Fruit fly (Drosophila melanogaster) whole organism, embryonic: Measurements from ENCODE around the gene corto.
A peak's percentile ranks its signal among the peaks of the same experiment; 100 is the strongest.

ENCODE experiments used
- Abd-B ChIP-seq: fragments of 200-800 bp; sonication (Bioruptor generic); optimal IDR thresholded peaks from 2 replicates; lab custom pipeline; 2018; ENCODE audit warnings: missing biosample characterization, mild to moderate bottlenecking, missing genetic modification characterization, moderate library complexity
- Atf3 ChIP-seq: fragments of 200-800 bp; sonication (Bioruptor generic); optimal IDR thresholded peaks from 3 replicates; lab custom pipeline; 2016; ENCODE audit warnings: missing biosample characterization, missing genetic modification characterization
- B-H2 ChIP-seq: fragments of 200-800 bp; sonication (Bioruptor generic); optimal IDR thresholded peaks from 2 replicates; lab custom pipeline; 2018; ENCODE audit warnings: missing biosample characterization, mild to moderate bottlenecking, missing genetic modification characterization
- BtbVII ChIP-seq: fragments of 200-800 bp; sonication (Bioruptor generic); optimal IDR thresholded peaks from 3 replicates; lab custom pipeline; 2017; ENCODE audit warnings: missing biosample characterization, mild to moderate bottlenecking, missing genetic modification characterization
- C15 ChIP-seq: fragments of 200-800 bp; sonication (Bioruptor generic); IDR thresholded peaks from 3 replicates; pipeline ENCODE4 v1.3.6; 2022; ENCODE audit warnings: missing biosample characterization, missing genetic modification characterization
- CG10462 ChIP-seq: fragments of 200-800 bp; sonication (Bioruptor generic); optimal IDR thresholded peaks from 2 replicates; lab custom pipeline; 2016; ENCODE audit warnings: missing biosample characterization, missing genetic modification characterization
- CG11398 ChIP-seq: fragments of 200-800 bp; sonication (Bioruptor generic); optimal IDR thresholded peaks from 2 replicates; lab custom pipeline; 2016; ENCODE audit warnings: missing biosample characterization, missing genetic modification characterization
- CG14860 ChIP-seq: fragments of 200-800 bp; sonication (Bioruptor generic); IDR thresholded peaks from 3 replicates; pipeline ENCODE4 v1.3.6; 2022; ENCODE audit warnings: missing biosample characterization, missing genetic modification characterization; ENCODE audit not compliant: partially characterized antibody
- CG1529 ChIP-seq: fragments of 200-800 bp; sonication (Bioruptor generic); optimal IDR thresholded peaks from 3 replicates; lab custom pipeline; 2018; ENCODE audit warnings: missing biosample characterization, missing genetic modification characterization
- CG1603 ChIP-seq: fragments of 200-800 bp; sonication (Bioruptor generic); optimal IDR thresholded peaks from 2 replicates; lab custom pipeline; 2019; ENCODE audit warnings: missing biosample characterization, mild to moderate bottlenecking, missing genetic modification characterization, moderate library complexity
- CG17359 ChIP-seq: fragments of 200-800 bp; sonication (Bioruptor generic); optimal IDR thresholded peaks from 3 replicates; lab custom pipeline; 2018; ENCODE audit warnings: missing biosample characterization, mild to moderate bottlenecking, missing genetic modification characterization, moderate library complexity
- CG17612 ChIP-seq: fragments of 200-800 bp; sonication (Bioruptor generic); IDR thresholded peaks from 2 replicates; pipeline ENCODE4 v1.3.6; 2022; ENCODE audit warnings: missing biosample characterization, missing genetic modification characterization
- CG18764 ChIP-seq: fragments of 200-800 bp; sonication (Bioruptor generic); optimal IDR thresholded peaks from 3 replicates; lab custom pipeline; 2016; ENCODE audit warnings: missing biosample characterization, missing genetic modification characterization
- CG2116 ChIP-seq: fragments of 200-800 bp; sonication (Bioruptor generic); optimal IDR thresholded peaks from 3 replicates; lab custom pipeline; 2018; ENCODE audit warnings: missing biosample characterization, mild to moderate bottlenecking, missing genetic modification characterization
- CG30431 ChIP-seq: fragments of 200-800 bp; sonication (Bioruptor generic); optimal IDR thresholded peaks from 2 replicates; lab custom pipeline; 2017; ENCODE audit warnings: missing biosample characterization, missing genetic modification characterization
- CG32767 ChIP-seq: fragments of 200-800 bp; sonication (Bioruptor generic); IDR thresholded peaks from 2 replicates; pipeline ENCODE4 v1.3.6; 2022; ENCODE audit warnings: missing biosample characterization, missing genetic modification characterization
- CG6254 ChIP-seq: fragments of 200-800 bp; sonication (Bioruptor generic); optimal IDR thresholded peaks from 3 replicates; lab custom pipeline; 2017; ENCODE audit warnings: mild to moderate bottlenecking, missing biosample characterization, missing genetic modification reagents, missing genetic modification characterization
- CG6765 ChIP-seq: fragments of 200-800 bp; sonication (Bioruptor generic); optimal IDR thresholded peaks from 3 replicates; lab custom pipeline; 2017; ENCODE audit warnings: missing biosample characterization, mild to moderate bottlenecking, missing genetic modification characterization
- CG6791 ChIP-seq: fragments of 200-800 bp; sonication (Bioruptor generic); IDR thresholded peaks from 3 replicates; pipeline ENCODE4 v1.3.6; 2022; ENCODE audit warnings: missing biosample characterization, missing genetic modification characterization; ENCODE audit not compliant: partially characterized antibody
- CG7271 ChIP-seq: fragments of 200-800 bp; sonication (Bioruptor generic); optimal IDR thresholded peaks from 2 replicates; lab custom pipeline; 2018; ENCODE audit warnings: missing biosample characterization, mild to moderate bottlenecking, missing genetic modification characterization, moderate library complexity
- CG8281 ChIP-seq: fragments of 200-800 bp; sonication (Bioruptor generic); optimal IDR thresholded peaks from 2 replicates; lab custom pipeline; 2018; ENCODE audit warnings: missing biosample characterization, mild to moderate bottlenecking, missing genetic modification characterization, moderate library complexity
- CG9437 ChIP-seq: fragments of 200-800 bp; sonication (Bioruptor generic); optimal IDR thresholded peaks from 2 replicates; lab custom pipeline; 2018; ENCODE audit warnings: missing biosample characterization, mild to moderate bottlenecking, missing genetic modification characterization
- D19A ChIP-seq: fragments of 200-800 bp; optimal IDR thresholded peaks from 3 replicates; lab custom pipeline; 2019; ENCODE audit warnings: missing biosample characterization, mild to moderate bottlenecking, missing genetic modification characterization, moderate library complexity
- D19B ChIP-seq: fragments of 200-800 bp; sonication (Bioruptor generic); optimal IDR thresholded peaks from 2 replicates; lab custom pipeline; 2017; ENCODE audit warnings: missing biosample characterization, mild to moderate bottlenecking, missing genetic modification characterization
- Dad ChIP-seq: fragments of 200-800 bp; sonication (Bioruptor generic); optimal IDR thresholded peaks from 3 replicates; lab custom pipeline; 2016; ENCODE audit warnings: missing biosample characterization, missing genetic modification characterization
- Dp ChIP-seq: fragments of 200-800 bp; sonication (Bioruptor generic); optimal IDR thresholded peaks from 2 replicates; lab custom pipeline; 2018; ENCODE audit warnings: missing biosample characterization, mild to moderate bottlenecking, missing genetic modification characterization, moderate library complexity
- Ets65A ChIP-seq: fragments of 200-800 bp; sonication (Bioruptor generic); peaks from one replicate; lab custom pipeline; 2016; ENCODE audit warnings: missing biosample characterization, missing genetic modification characterization
- MBD-R2 ChIP-seq: fragments of 200-800 bp; sonication (Bioruptor generic); IDR thresholded peaks from 2 replicates; pipeline ENCODE4 v1.3.6; 2022; ENCODE audit warnings: missing biosample characterization, missing genetic modification characterization
- Med ChIP-seq: fragments of 200-800 bp; sonication (Bioruptor generic); peaks from one replicate; lab custom pipeline; 2016; ENCODE audit warnings: missing biosample characterization, missing genetic modification characterization, mild to moderate bottlenecking, inconsistent platforms, moderate library complexity
- Mes4 ChIP-seq: fragments of 200-800 bp; sonication (Bioruptor generic); optimal IDR thresholded peaks from 2 replicates; lab custom pipeline; 2016; ENCODE audit warnings: missing biosample characterization, missing genetic modification characterization
- NK7.1 ChIP-seq: fragments of 200-800 bp; sonication (Bioruptor generic); optimal IDR thresholded peaks from 3 replicates; lab custom pipeline; 2016; ENCODE audit warnings: missing biosample characterization, missing genetic modification characterization
- Optix ChIP-seq: fragments of 200-800 bp; sonication (Bioruptor generic); IDR thresholded peaks from 3 replicates; pipeline ENCODE4 v1.3.6; 2022; ENCODE audit warnings: missing biosample characterization, missing genetic modification characterization
- Rfx ChIP-seq: fragments of 200-800 bp; sonication (Bioruptor generic); IDR thresholded peaks from 2 replicates; pipeline ENCODE4 v1.3.6; 2022; ENCODE audit warnings: missing biosample characterization, missing genetic modification characterization
- Spps ChIP-seq: fragments of 200-800 bp; sonication (Bioruptor generic); optimal IDR thresholded peaks from 2 replicates; lab custom pipeline; 2018; ENCODE audit warnings: missing biosample characterization, mild to moderate bottlenecking, missing genetic modification characterization
- Usf ChIP-seq: fragments of 200-800 bp; sonication (Bioruptor generic); optimal IDR thresholded peaks from 2 replicates; lab custom pipeline; 2017; ENCODE audit warnings: missing genotype, missing biosample characterization, missing genetic modification characterization
- Xrp1 ChIP-seq: fragments of 200-800 bp; sonication (Bioruptor generic); IDR thresholded peaks from 2 replicates; pipeline ENCODE4 v1.3.6; 2022; ENCODE audit warnings: missing biosample characterization, missing genetic modification characterization
- al ChIP-seq: fragments of 200-800 bp; sonication (Bioruptor generic); IDR thresholded peaks from 2 replicates; pipeline ENCODE4 v1.3.6; 2022; ENCODE audit warnings: missing biosample characterization, missing genetic modification characterization
- bcd ChIP-seq: fragments of 200-800 bp; sonication (Bioruptor generic); optimal IDR thresholded peaks from 2 replicates; lab custom pipeline; 2017; ENCODE audit warnings: missing biosample characterization, mild to moderate bottlenecking, missing genetic modification characterization
- bowl ChIP-seq: fragments of 200-800 bp; sonication (Bioruptor generic); IDR thresholded peaks from 2 replicates; pipeline ENCODE4 v1.3.6; 2022; ENCODE audit warnings: missing biosample characterization, missing genetic modification characterization
- cas ChIP-seq: fragments of 200-800 bp; sonication (Bioruptor generic); IDR thresholded peaks from 2 replicates; pipeline ENCODE4 v1.3.6; 2022; ENCODE audit warnings: missing biosample characterization, missing genetic modification characterization
- cg ChIP-seq: fragments of 200-800 bp; sonication (Bioruptor generic); optimal IDR thresholded peaks from 3 replicates; lab custom pipeline; 2019; ENCODE audit warnings: missing biosample characterization, mild to moderate bottlenecking, missing genetic modification characterization, moderate library complexity
- dati ChIP-seq: fragments of 200-800 bp; sonication (Bioruptor generic); IDR thresholded peaks from 2 replicates; pipeline ENCODE4 v1.3.6; 2022; ENCODE audit warnings: missing biosample characterization, missing genetic modification characterization
- dm ChIP-seq: fragments of 200-800 bp; sonication (Bioruptor generic); optimal IDR thresholded peaks from 3 replicates; lab custom pipeline; 2016; ENCODE audit warnings: missing biosample characterization, missing genetic modification characterization
- exex ChIP-seq: fragments of 200-800 bp; sonication (Bioruptor generic); optimal IDR thresholded peaks from 4 replicates; lab custom pipeline; 2018; ENCODE audit warnings: missing biosample characterization, mild to moderate bottlenecking, missing genetic modification characterization, moderate library complexity
- gcm ChIP-seq: fragments of 200-800 bp; sonication (Bioruptor generic); optimal IDR thresholded peaks from 2 replicates; lab custom pipeline; 2019; ENCODE audit warnings: missing biosample characterization, mild to moderate bottlenecking, missing genetic modification characterization, moderate library complexity
- grau ChIP-seq: fragments of 200-800 bp; optimal IDR thresholded peaks from 3 replicates; lab custom pipeline; 2019; ENCODE audit warnings: missing biosample characterization, mild to moderate bottlenecking, missing genetic modification characterization, moderate library complexity
- p53 ChIP-seq: fragments of 200-800 bp; sonication (Bioruptor generic); optimal IDR thresholded peaks from 2 replicates; lab custom pipeline; 2016; ENCODE audit warnings: missing biosample characterization, missing genetic modification characterization
- rib ChIP-seq: fragments of 200-800 bp; sonication (Bioruptor generic); IDR thresholded peaks from 2 replicates; pipeline ENCODE4 v1.3.6; 2022; ENCODE audit warnings: missing biosample characterization, missing genetic modification characterization
- sob ChIP-seq: fragments of 200-800 bp; sonication (Bioruptor generic); IDR thresholded peaks from 2 replicates; pipeline ENCODE4 v1.3.6; 2022; ENCODE audit warnings: missing biosample characterization, missing genetic modification characterization
- ssp ChIP-seq: fragments of 200-800 bp; sonication (Bioruptor generic); IDR thresholded peaks from 2 replicates; pipeline ENCODE4 v1.3.6; 2022; ENCODE audit warnings: missing biosample characterization, missing genetic modification characterization
- unpg ChIP-seq: fragments of 200-800 bp; sonication (Bioruptor generic); optimal IDR thresholded peaks from 3 replicates; lab custom pipeline; 2018; ENCODE audit warnings: missing biosample characterization, mild to moderate bottlenecking, missing genetic modification characterization, moderate library complexity
- usp ChIP-seq: fragments of >200 bp; optimal IDR thresholded peaks from 2 replicates; lab custom pipeline; 2017; ENCODE audit warnings: missing biosample characterization, missing genetic modification characterization

The corto gene

DNA sequence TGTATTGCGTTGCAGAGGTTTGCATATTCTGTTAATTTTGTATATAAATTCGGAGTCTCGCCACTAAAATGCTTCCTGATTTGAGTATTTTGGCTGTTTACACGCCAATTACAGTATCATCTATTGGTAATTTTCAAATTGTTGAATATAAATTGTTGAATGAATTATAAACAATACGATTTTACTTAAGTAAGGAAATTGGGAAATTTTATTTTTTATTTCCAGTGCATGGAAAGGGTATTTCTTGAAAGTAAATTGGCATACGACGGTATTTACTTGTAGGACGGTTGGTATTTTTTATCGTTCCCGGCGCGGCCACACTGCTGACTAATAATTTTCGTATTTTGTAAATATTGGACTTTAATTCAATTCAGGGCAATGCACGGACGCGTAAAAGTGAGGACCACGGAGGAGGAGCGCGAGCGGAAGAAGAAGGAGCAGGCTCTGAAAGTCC lies 40.9 kb upstream of the corto start, which contains the start of gene RabGGTa (continued):
- no peak for TF ChIP-seq D19B
- TF ChIP-seq sob = peak; percentile 73; the same call in 1 of the 2 replicates
- TF ChIP-seq CG8281 (tag; lab: Kevin White, UChicago) = peak; percentile 31
- TF ChIP-seq CG2116 (GFP tag; lab: Kevin White, UChicago) = no peak
- peak; percentile 62 for TF ChIP-seq bcd
- no peak for TF ChIP-seq Optix (GFP tag; lab: Robert Waterston, UW)
- TF ChIP-seq CG14860 = no peak
- 0 out of 2 replicates have a peak, but pooled peaks have one; percentile 22 for TF ChIP-seq CG32767 (GFP tag; lab: Robert Waterston, UW)
- peak; percentile 92 for TF ChIP-seq Med (GFP tag; lab: Kevin White, UChicago)
- TF ChIP-seq Dp (GFP tag; lab: Kevin White, UChicago) = no peak
- no peak for TF ChIP-seq CG17612 (GFP tag; lab: Robert Waterston, UW)
- peak; percentile 60 for TF ChIP-seq gcm
- TF ChIP-seq rib (GFP tag; lab: Robert Waterston, UW) = no peak
- TF ChIP-seq dati = no peak
- peak; percentile 40 for TF ChIP-seq ssp (GFP tag; lab: Robert Waterston, UW)
- TF ChIP-seq CG17359 = peak; percentile 77
- peak; percentile 31 for TF ChIP-seq CG6254 (GFP tag; lab: Kevin White, UChicago)
- TF ChIP-seq unpg (GFP tag; lab: Kevin White, UChicago) = peak; percentile 77
- peak; percentile 58 for TF ChIP-seq Atf3 (GFP tag; lab: Kevin White, UChicago)
- 0 out of 3 replicates have a peak, but pooled peaks have one; percentile 41 for TF ChIP-seq C15 (GFP tag; lab: Robert Waterston, UW)
- no peak; the same call in 1 of the 2 replicates for TF ChIP-seq bowl (GFP tag; lab: Robert Waterston, UW)
- TF ChIP-seq Mes4 (GFP tag; lab: Kevin White, UChicago) = peak; percentile 43
- TF ChIP-seq dm = peak; percentile 29
- TF ChIP-seq MBD-R2 (GFP tag; lab: Robert Waterston, UW) = peak; percentile 64
- TF ChIP-seq Usf (GFP tag; lab: Kevin White, UChicago) = peak; percentile 26
- peak; percentile 42; the same call in 1 of the 2 replicates for TF ChIP-seq al (GFP tag; lab: Robert Waterston, UW)
- TF ChIP-seq CG6791 (GFP tag; lab: Robert Waterston, UW) = no peak
- peak; percentile 72 for TF ChIP-seq Rfx (GFP tag; lab: Robert Waterston, UW)
- TF ChIP-seq Abd-B (GFP tag; lab: Kevin White, UChicago) = peak; percentile 47
- peak; percentile 60 for TF ChIP-seq Spps (tag; lab: Kevin White, UChicago)

DNA sequence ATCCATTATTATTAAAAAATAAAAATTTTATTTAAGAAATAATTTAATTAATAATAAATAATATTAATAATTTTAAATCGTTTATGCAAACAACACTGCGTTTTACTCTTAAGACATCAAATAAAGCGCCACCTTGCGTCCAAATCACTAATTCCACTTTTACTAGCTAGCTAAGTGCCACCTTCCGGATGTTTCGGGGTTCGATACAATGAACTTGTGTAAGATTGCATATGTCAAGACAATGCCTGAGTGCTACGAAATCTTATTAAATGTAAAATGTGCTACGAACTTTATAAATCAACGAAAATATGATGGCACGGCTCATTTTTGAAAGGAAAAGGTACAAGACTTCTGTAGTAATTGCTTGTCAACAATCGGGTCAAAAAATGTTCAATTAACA lies 40.0 kb upstream of the corto start:
- no peak for TF ChIP-seq CG1529 (GFP tag; lab: Kevin White, UChicago)
- peak; percentile 53 for TF ChIP-seq Dad (GFP tag; lab: Kevin White, UChicago)
- peak; percentile 38; the same call in 1 of the 2 replicates for TF ChIP-seq Xrp1 (GFP tag; lab: Robert Waterston, UW)
- TF ChIP-seq cg (GFP tag; lab: Kevin White, UChicago) = no peak
- peak; percentile 20 for TF ChIP-seq BtbVII
- peak; percentile 67 for TF ChIP-seq p53 (GFP tag; lab: Kevin White, UChicago)
- TF ChIP-seq NK7.1 (GFP tag; lab: Kevin White, UChicago) = peak; percentile 2
- TF ChIP-seq CG9437 = no peak
- TF ChIP-seq CG30431 = peak; percentile 50
- peak; percentile 26 for TF ChIP-seq CG10462 (GFP tag; lab: Kevin White, UChicago)
- TF ChIP-seq D19A (tag; lab: Kevin White, UChicago) = peak; percentile 72
- TF ChIP-seq cas (GFP tag; lab: Robert Waterston, UW) = peak; percentile 42; the same call in 1 of the 2 replicates
- TF ChIP-seq B-H2 = peak; percentile 78
- peak; percentile 19 for TF ChIP-seq exex (tag; lab: Kevin White, UChicago)
- TF ChIP-seq CG6765 (GFP tag; lab: Kevin White, UChicago) = no peak
- peak; percentile 87 for TF ChIP-seq CG1603 (tag; lab: Kevin White, UChicago)
- peak; percentile 95 for TF ChIP-seq Abd-B (GFP tag; lab: Kevin White, UChicago)
- TF ChIP-seq CG18764 (GFP tag; lab: Kevin White, UChicago) = peak; percentile 41
- peak; percentile 22; the same call in 1 of the 2 replicates for TF ChIP-seq al (GFP tag; lab: Robert Waterston, UW)
- TF ChIP-seq CG7271 = peak; percentile 32
- TF ChIP-seq CG11398 (GFP tag; lab: Kevin White, UChicago) = no peak
- peak; percentile 99 for TF ChIP-seq Ets65A (GFP tag; lab: Kevin White, UChicago)
- no peak for TF ChIP-seq usp
- peak; percentile 64 for TF ChIP-seq grau (tag; lab: Kevin White, UChicago)
